Worm (Caenorhabditis elegans): ENCODE measurements around the gene cisd-1.

ce11 chrII:11514775-11515174 lies 45.4 kb upstream of the cisd-1 start, which contains the start of gene srh-44:
- TF ChIP-seq snpc-4 (tag; optimal IDR thresholded peaks at IDR 0.05) (no peak), ceh-28 (tag; optimal IDR thresholded peaks at IDR 0.05) (no peak), lin-29 (GFP tag; IDR thresholded peaks at IDR 0.05) (no peak), ZK546.5 (tag; optimal IDR thresholded peaks at IDR 0.05) (no peak), madf-9 (GFP tag; conservative IDR thresholded peaks at IDR 0.05) (no peak), duxl-1 (tag; optimal IDR thresholded peaks at IDR 0.05; ENCODE audit: poor library complexity) (no peak)
